Worm (Caenorhabditis elegans) whole organism, L4 larva: ENCODE measurements around the gene odd-1.

Experiments
- Y48G9A.11 ChIP-seq: fragments of 200-800 bp; sonication (Bioruptor generic); IDR thresholded peaks from 2 replicates; pipeline ENCODE4 v1.3.6; 2022; ENCODE audit warnings: missing genetic modification reagents, missing genetic modification characterization, missing compliant biosample characterization
- Y75B8A.6 ChIP-seq: fragments of 200-800 bp; sonication (Bioruptor generic); IDR thresholded peaks from 2 replicates; pipeline ENCODE4 v1.3.6; 2022; ENCODE audit warnings: missing genetic modification reagents, missing genetic modification characterization, missing compliant biosample characterization
- aha-1 ChIP-seq: fragments of 150-350 bp; peaks from one replicate; lab custom pipeline; 2014; ENCODE audit warnings: missing biosample characterization, missing genetic modification characterization
- ama-1 ChIP-seq: fragments of 150-350 bp; optimal IDR thresholded peaks from 2 replicates; lab custom pipeline; 2014; ENCODE audit warnings: inconsistent platforms, mixed read lengths
- arid-1 ChIP-seq: fragments of 200-800 bp; sonication (Bioruptor generic); conservative IDR thresholded peaks from 2 replicates; pipeline ENCODE4 v1.3.6; 2022; ENCODE audit warnings: missing genetic modification reagents, missing genetic modification characterization, missing compliant biosample characterization
- ceh-28 ChIP-seq: fragments of 150-350 bp; optimal IDR thresholded peaks from 2 replicates; lab custom pipeline; 2014; ENCODE audit warnings: missing biosample characterization, missing genetic modification reagents, missing genetic modification characterization
- ceh-82 ChIP-seq: sonication (generic microtip); optimal IDR thresholded peaks from 2 replicates; lab custom pipeline; 2017; ENCODE audit warnings: missing biosample characterization, missing genetic modification characterization
- daf-16 ChIP-seq, 3 experiments: sonication (generic microtip); optimal IDR thresholded peaks; 2 replicates each; lab custom pipeline; 2016 to 2017; ENCODE audit warnings: missing genetic modification characterization in 3 of 3, missing genetic modification reagents in 3 of 3, mild to moderate bottlenecking in 2 of 3, missing compliant biosample characterization in 2 of 3, missing biosample characterization in 1 of 3, moderate library complexity in 1 of 3
- daf-19 ChIP-seq: fragments of 200-800 bp; sonication (Bioruptor generic); conservative IDR thresholded peaks from 2 replicates; pipeline ENCODE4 v1.3.6; 2022; ENCODE audit warnings: missing genetic modification characterization, missing compliant biosample characterization
- daf-8 ChIP-seq: fragments of 200-800 bp; sonication (Bioruptor generic); IDR thresholded peaks from 2 replicates; pipeline ENCODE4 v1.3.6; 2022; ENCODE audit warnings: missing genetic modification characterization, missing compliant biosample characterization
- dmd-6 ChIP-seq: fragments of 200-800 bp; sonication (Bioruptor generic); IDR thresholded peaks from 2 replicates; pipeline ENCODE4 v1.3.6; 2022; ENCODE audit warnings: missing genetic modification reagents, missing genetic modification characterization, missing compliant biosample characterization
- dpl-1 ChIP-seq: fragments of 150-350 bp; optimal IDR thresholded peaks from 2 replicates; lab custom pipeline; 2014; ENCODE audit warnings: missing biosample characterization, missing genetic modification reagents, missing genetic modification characterization
- duxl-1 ChIP-seq: sonication (generic microtip); optimal IDR thresholded peaks from 2 replicates; lab custom pipeline; 2016; ENCODE audit warnings: mild to moderate bottlenecking, missing genetic modification characterization, moderate library complexity, missing compliant biosample characterization; ENCODE audit not compliant: poor library complexity
- dve-1 ChIP-seq: sonication (generic microtip); optimal IDR thresholded peaks from 2 replicates; lab custom pipeline; 2017; ENCODE audit warnings: antibody characterized with exemption, mild to moderate bottlenecking, missing genetic modification characterization, missing compliant biosample characterization; ENCODE audit not compliant: insufficient read depth
- hlh-11 ChIP-seq: fragments of 200-800 bp; sonication (Bioruptor generic); optimal IDR thresholded peaks from 2 replicates; lab custom pipeline; 2018; ENCODE audit warnings: mild to moderate bottlenecking, missing genetic modification characterization, missing compliant biosample characterization
- hlh-30 ChIP-seq: sonication (generic microtip); optimal IDR thresholded peaks from 2 replicates; lab custom pipeline; 2017; ENCODE audit warnings: antibody characterized with exemption, mild to moderate bottlenecking, missing genetic modification characterization, missing compliant biosample characterization; ENCODE audit not compliant: insufficient read depth
- hmg-1.1 ChIP-seq: fragments of 200-800 bp; sonication (Bioruptor generic); IDR thresholded peaks from 2 replicates; pipeline ENCODE4 v1.3.6; 2022; ENCODE audit warnings: missing genetic modification reagents, missing genetic modification characterization, missing compliant biosample characterization
- jun-1 ChIP-seq: fragments of 150-350 bp; optimal IDR thresholded peaks from 2 replicates; lab custom pipeline; 2014; ENCODE audit warnings: missing biosample characterization, missing genetic modification reagents, missing genetic modification characterization
- lim-7 ChIP-seq: fragments of 200-800 bp; sonication (Bioruptor generic); IDR thresholded peaks from 2 replicates; pipeline ENCODE4 v1.3.6; 2022; ENCODE audit warnings: missing genetic modification characterization, missing compliant biosample characterization
- lin-1 ChIP-seq: fragments of 200-800 bp; sonication (Bioruptor generic); IDR thresholded peaks from 2 replicates; pipeline ENCODE4 v1.3.6; 2022; ENCODE audit warnings: missing genetic modification reagents, missing genetic modification characterization, missing compliant biosample characterization
- lin-13 ChIP-seq: fragments of 150-350 bp; optimal IDR thresholded peaks from 2 replicates; lab custom pipeline; 2014; ENCODE audit warnings: missing biosample characterization, missing genetic modification reagents, missing genetic modification characterization
- lin-38 ChIP-seq: fragments of 200-800 bp; sonication (Bioruptor generic); IDR thresholded peaks from 2 replicates; pipeline ENCODE4 v1.3.6; 2022; ENCODE audit warnings: missing genetic modification reagents, missing genetic modification characterization, missing compliant biosample characterization
- lsy-2 ChIP-seq, 2 experiments: fragments of 150-350 bp in 1 of 2; sonication (generic microtip) in 1 of 2; optimal IDR thresholded peaks; 2 replicates each; lab custom pipeline; 2014 to 2017; ENCODE audit warnings: missing biosample characterization in 2 of 2, missing genetic modification characterization in 2 of 2
- madf-9 ChIP-seq: fragments of 200-800 bp; sonication (Bioruptor generic); conservative IDR thresholded peaks from 2 replicates; pipeline ENCODE4 v1.3.6; 2022; ENCODE audit warnings: missing genetic modification reagents, missing genetic modification characterization, missing compliant biosample characterization
- mdl-1 ChIP-seq, 2 experiments: fragments of 150-350 bp in 1 of 2; sonication (generic microtip) in 1 of 2; optimal IDR thresholded peaks; 2 replicates each; lab custom pipeline; 2014 to 2017; ENCODE audit warnings: missing biosample characterization in 2 of 2, missing genetic modification characterization in 2 of 2
- mep-1 ChIP-seq: fragments of 150-350 bp; sonication (generic microtip); optimal IDR thresholded peaks from 3 replicates; lab custom pipeline; 2014; ENCODE audit warnings: missing biosample characterization, missing genetic modification characterization
- mes-2 ChIP-seq: sonication (generic microtip); optimal IDR thresholded peaks from 2 replicates; lab custom pipeline; 2016; ENCODE audit warnings: missing genotype, mild to moderate bottlenecking, missing genetic modification characterization, missing compliant biosample characterization; ENCODE audit not compliant: poor library complexity, severe bottlenecking
- mxl-3 ChIP-seq: fragments of 200-800 bp; sonication (Bioruptor generic); optimal IDR thresholded peaks from 2 replicates; lab custom pipeline; 2018; ENCODE audit warnings: mild to moderate bottlenecking, missing genetic modification characterization, missing compliant biosample characterization
- nhr-10 ChIP-seq: fragments of 150-350 bp; optimal IDR thresholded peaks from 2 replicates; lab custom pipeline; 2014; ENCODE audit warnings: missing biosample characterization, missing genetic modification characterization
- nhr-102 ChIP-seq: sonication (generic microtip); optimal IDR thresholded peaks from 2 replicates; lab custom pipeline; 2016; ENCODE audit warnings: mild to moderate bottlenecking, missing genetic modification characterization, moderate library complexity, missing compliant biosample characterization
- nhr-11 ChIP-seq: fragments of 150-350 bp; optimal IDR thresholded peaks from 2 replicates; lab custom pipeline; 2014; ENCODE audit warnings: missing biosample characterization, missing genetic modification characterization
- nhr-25 ChIP-seq: sonication (generic microtip); optimal IDR thresholded peaks from 2 replicates; lab custom pipeline; 2017; ENCODE audit warnings: missing genetic modification characterization, mild to moderate bottlenecking, missing compliant biosample characterization, antibody characterized with exemption, moderate library complexity, borderline replicate concordance; ENCODE audit not compliant: insufficient read depth
- nhr-28 ChIP-seq: fragments of 150-350 bp; optimal IDR thresholded peaks from 2 replicates; lab custom pipeline; 2014; ENCODE audit warnings: missing biosample characterization, missing genetic modification characterization
- nhr-42 ChIP-seq: fragments of 200-800 bp; sonication (Bioruptor generic); IDR thresholded peaks from 2 replicates; pipeline ENCODE4 v1.3.6; 2022; ENCODE audit warnings: missing genetic modification characterization, missing compliant biosample characterization
- nhr-48 ChIP-seq: sonication (generic microtip); optimal IDR thresholded peaks from 2 replicates; lab custom pipeline; 2016; ENCODE audit warnings: mild to moderate bottlenecking, missing genetic modification characterization, missing compliant biosample characterization
- nhr-6 ChIP-seq: fragments of 150-350 bp; optimal IDR thresholded peaks from 2 replicates; lab custom pipeline; 2014; ENCODE audit warnings: missing biosample characterization, missing genetic modification characterization
- nhr-77 ChIP-seq: fragments of 150-350 bp; optimal IDR thresholded peaks from 2 replicates; lab custom pipeline; 2014; ENCODE audit warnings: missing biosample characterization, missing genetic modification characterization
- pqm-1 ChIP-seq: sonication (generic microtip); optimal IDR thresholded peaks from 2 replicates; lab custom pipeline; 2017; ENCODE audit warnings: missing biosample characterization, missing genetic modification characterization
- rbr-2 ChIP-seq: sonication (generic microtip); optimal IDR thresholded peaks from 2 replicates; lab custom pipeline; 2016; ENCODE audit warnings: missing genotype, missing genetic modification characterization, missing compliant biosample characterization
- snpc-1.2 ChIP-seq: fragments of 200-800 bp; sonication (Bioruptor generic); IDR thresholded peaks from 2 replicates; pipeline ENCODE4 v1.3.6; 2022; ENCODE audit warnings: missing genetic modification reagents, missing genetic modification characterization, missing compliant biosample characterization
- spr-3 ChIP-seq: fragments of 200-800 bp; sonication (Bioruptor generic); optimal IDR thresholded peaks from 2 replicates; lab custom pipeline; 2018; ENCODE audit warnings: mild to moderate bottlenecking, missing genetic modification characterization, missing compliant biosample characterization
- tra-1 ChIP-seq: fragments of 200-800 bp; sonication (Bioruptor generic); IDR thresholded peaks from 2 replicates; pipeline ENCODE4 v1.3.6; 2022; ENCODE audit warnings: missing genetic modification reagents, missing genetic modification characterization, missing compliant biosample characterization
- zfp-2 ChIP-seq: sonication (generic microtip); optimal IDR thresholded peaks from 2 replicates; lab custom pipeline; 2016; ENCODE audit warnings: mild to moderate bottlenecking, missing genetic modification characterization, missing compliant biosample characterization
- zfp-3 ChIP-seq: fragments of 200-800 bp; sonication (Bioruptor generic); conservative IDR thresholded peaks from 2 replicates; pipeline ENCODE4 v1.3.6; 2022; ENCODE audit warnings: missing genetic modification reagents, missing genetic modification characterization, missing compliant biosample characterization
- ztf-11 ChIP-seq: fragments of 150-350 bp; optimal IDR thresholded peaks from 2 replicates; lab custom pipeline; 2014; ENCODE audit warnings: missing biosample characterization, missing genetic modification characterization
- ztf-7 ChIP-seq: fragments of 150-350 bp; optimal IDR thresholded peaks from 2 replicates; lab custom pipeline; 2014; ENCODE audit warnings: missing biosample characterization, missing genetic modification characterization

The odd-1 gene

DNA sequence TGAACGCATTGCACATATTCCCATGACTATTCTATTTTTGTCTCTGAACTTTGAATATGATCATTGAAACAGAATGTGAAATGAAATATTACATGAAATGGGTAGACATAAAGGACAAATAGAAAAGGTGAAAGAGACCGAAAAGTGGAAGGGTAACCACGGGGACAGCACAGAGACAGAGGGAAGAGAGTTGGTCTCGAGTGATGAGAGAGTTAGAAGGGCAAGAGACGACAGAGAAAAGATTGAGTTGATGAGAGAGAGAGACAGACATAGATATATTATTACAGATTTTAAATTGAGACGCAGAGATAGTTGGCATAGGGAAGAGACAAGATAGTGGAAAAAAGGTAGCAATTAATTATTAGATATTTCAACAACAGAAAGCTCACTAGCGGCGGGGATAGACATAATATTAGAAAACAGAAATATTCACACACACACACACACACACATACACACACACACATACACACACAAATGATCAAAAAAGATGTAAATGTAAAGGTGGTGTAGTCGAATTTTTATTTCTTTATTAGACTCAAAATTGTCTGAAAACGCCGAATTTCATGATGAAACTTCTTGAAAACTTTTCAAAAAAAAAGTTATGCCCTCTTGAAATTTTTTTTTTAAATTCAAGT, 8.6 kb downstream of the odd-1 start:
- TF ChIP-seq hlh-30 (peak; percentile 94), snpc-1.2 (no peak), arid-1 (0 out of 2 replicates have a peak, but pooled peaks have one; percentile 28), daf-16 (GFP tag; optimal IDR thresholded peaks at IDR 0.05; lab: Kevin White, UChicago) (no peak), daf-16 (tag; optimal IDR thresholded peaks at IDR 0.05; lab: Kevin White, UChicago) (peak; percentile 67), pqm-1 (tag; lab: Kevin White, UChicago) (peak; percentile 69), dpl-1 (GFP tag; lab: Kevin White, UChicago) (peak; percentile 47), nhr-11 (tag; lab: Kevin White, UChicago) (peak; percentile 9), mdl-1 (tag; optimal IDR thresholded peaks at IDR 0.05; lab: Kevin White, UChicago) (peak; percentile 46 to 71), mxl-3 (GFP tag; lab: Kevin White, UChicago) (peak; percentile 74), lin-1 (GFP tag; lab: Robert Waterston, UW) (0 out of 2 replicates have a peak, but pooled peaks have one; percentile 26), rbr-2 (tag; lab: Kevin White, UChicago) (peak; percentile 34), Y48G9A.11 (no peak), nhr-77 (tag; lab: Kevin White, UChicago) (peak; percentile 31), nhr-28 (tag; lab: Kevin White, UChicago) (peak; percentile 87), nhr-10 (tag; lab: Kevin White, UChicago) (peak; percentile 88), zfp-3 (GFP tag; lab: Robert Waterston, UW) (0 out of 2 replicates have a peak, but pooled peaks have one; percentile 13), ceh-28 (tag; lab: Kevin White, UChicago) (no peak), spr-3 (GFP tag; lab: Kevin White, UChicago) (no peak), ztf-7 (tag; lab: Kevin White, UChicago) (peak; percentile 16), nhr-42 (no peak), ztf-11 (no peak), lin-38 (GFP tag; lab: Robert Waterston, UW) (peak; percentile 22), dve-1 (peak; percentile 90), jun-1 (tag; lab: Kevin White, UChicago) (no peak), nhr-48 (tag; lab: Kevin White, UChicago) (peak; percentile 33), nhr-102 (tag; lab: Kevin White, UChicago) (no peak), aha-1 (tag; lab: Kevin White, UChicago) (peak; percentile 91), ama-1 (lab: Kevin White, UChicago) (no peak), lim-7 (GFP tag; lab: Robert Waterston, UW) (no peak), lin-13 (peak; percentile 4), tra-1 (GFP tag; lab: Robert Waterston, UW) (peak; percentile 46; the same call in 1 of the 2 replicates), mes-2 (tag; lab: Kevin White, UChicago) (peak; percentile 52), nhr-6 (peak; percentile 17), hmg-1.1 (GFP tag; lab: Robert Waterston, UW) (peak; percentile 61), hlh-11 (tag; lab: Kevin White, UChicago) (peak; percentile 81), dmd-6 (peak; percentile 77), lsy-2 (tag; optimal IDR thresholded peaks at IDR 0.05; lab: Kevin White, UChicago) (peak; percentile 50 to 80), mep-1 (tag; lab: Kevin White, UChicago) (peak; percentile 79)

ce11 chrIII:7120477-7120876, 12.4 kb downstream of the odd-1 start:
- no peak for TF ChIP-seq rbr-2 (tag; lab: Kevin White, UChicago)
- no peak for TF ChIP-seq daf-19 (GFP tag; lab: Robert Waterston, UW)
- no peak for TF ChIP-seq mxl-3 (GFP tag; lab: Kevin White, UChicago)
- no peak for TF ChIP-seq daf-8
- TF ChIP-seq mep-1 (tag; lab: Kevin White, UChicago) = peak; percentile 40
- peak; percentile 31 for TF ChIP-seq ztf-7 (tag; lab: Kevin White, UChicago)
- no peak for TF ChIP-seq zfp-2 (tag; lab: Kevin White, UChicago)
- no peak for TF ChIP-seq ztf-11
- peak; percentile 55; the same call in 1 of the 2 replicates for TF ChIP-seq dmd-6
- TF ChIP-seq ama-1 (lab: Kevin White, UChicago) = peak; percentile 59
- no peak for TF ChIP-seq madf-9 (GFP tag; lab: Robert Waterston, UW)
- peak; percentile 33 for TF ChIP-seq nhr-10 (tag; lab: Kevin White, UChicago)
- TF ChIP-seq ceh-28 (tag; lab: Kevin White, UChicago) = no peak
- no peak for TF ChIP-seq spr-3 (GFP tag; lab: Kevin White, UChicago)
- peak; percentile 45 for TF ChIP-seq mes-2 (tag; lab: Kevin White, UChicago)
- TF ChIP-seq snpc-1.2 = no peak
- TF ChIP-seq lsy-2 (tag; optimal IDR thresholded peaks at IDR 0.05; lab: Kevin White, UChicago) = peak in 1 of 2 experiments; percentile 66
- TF ChIP-seq duxl-1 (tag; lab: Kevin White, UChicago) = peak; percentile 16
- TF ChIP-seq nhr-28 (tag; lab: Kevin White, UChicago) = peak; percentile 63
- TF ChIP-seq ceh-82 (tag; lab: Kevin White, UChicago) = no peak
- TF ChIP-seq Y75B8A.6 (GFP tag; lab: Robert Waterston, UW) = no peak
- TF ChIP-seq hlh-11 (tag; lab: Kevin White, UChicago) = peak; percentile 27
- TF ChIP-seq dve-1 = peak; percentile 64
- TF ChIP-seq nhr-25 (tag; lab: Kevin White, UChicago) = no peak
- peak; percentile 41 for TF ChIP-seq nhr-48 (tag; lab: Kevin White, UChicago)
